Fruit fly (Drosophila melanogaster) whole organism, wandering third instar larva: Measurements from ENCODE around the gene Bet1.

Experiments used
- CG32264 ChIP-seq: fragments of 200-800 bp; sonication (Bioruptor generic); optimal IDR thresholded peaks from 2 replicates; lab custom pipeline; 2016; ENCODE audit warnings: missing biosample characterization, missing genetic modification characterization
- CG9705 ChIP-seq: fragments of 200-800 bp; sonication (Bioruptor generic); optimal IDR thresholded peaks from 2 replicates; lab custom pipeline; 2018; ENCODE audit warnings: missing biosample characterization, mild to moderate bottlenecking, missing genetic modification characterization
- Dfd ChIP-seq: fragments of >200 bp; optimal IDR thresholded peaks from 2 replicates; lab custom pipeline; 2017; ENCODE audit warnings: missing biosample characterization, missing genetic modification characterization
- GATAd ChIP-seq: sonication (Bioruptor generic); optimal IDR thresholded peaks from 2 replicates; lab custom pipeline; 2016; ENCODE audit warnings: missing biosample characterization, missing genetic modification characterization
- Myc ChIP-seq: fragments of >200 bp; optimal IDR thresholded peaks from 2 replicates; lab custom pipeline; 2017
- OdsH ChIP-seq: fragments of 200-800 bp; sonication (Bioruptor generic); optimal IDR thresholded peaks from 2 replicates; lab custom pipeline; 2016; ENCODE audit warnings: missing biosample characterization, mild to moderate bottlenecking, missing genetic modification characterization
- dl ChIP-seq, 2 experiments: fragments of 175-275, 200-275 bp in 1 of 2; fragments of 200-275 bp in 1 of 2; sonication (Bioruptor generic); optimal IDR thresholded peaks; lab custom pipeline; 2018; ENCODE audit warnings: mild to moderate bottlenecking in 2 of 2, missing biosample characterization in 2 of 2, missing genetic modification characterization in 2 of 2, moderate library complexity in 2 of 2; ENCODE audit not compliant: partially characterized antibody in 2 of 2, insufficient read depth in 1 of 2
- ey ChIP-seq: fragments of 200-800 bp; sonication (Bioruptor generic); optimal IDR thresholded peaks from 2 replicates; lab custom pipeline; 2016; ENCODE audit warnings: missing biosample characterization, missing genetic modification characterization
- jim ChIP-seq: fragments of 175-275, 200-325 bp; sonication (Bioruptor generic); optimal IDR thresholded peaks from 2 replicates; lab custom pipeline; 2016; ENCODE audit warnings: missing biosample characterization, mild to moderate bottlenecking, missing genetic modification characterization
- pan ChIP-seq: fragments of >200 bp; optimal IDR thresholded peaks from 2 replicates; lab custom pipeline; 2017

DNA sequence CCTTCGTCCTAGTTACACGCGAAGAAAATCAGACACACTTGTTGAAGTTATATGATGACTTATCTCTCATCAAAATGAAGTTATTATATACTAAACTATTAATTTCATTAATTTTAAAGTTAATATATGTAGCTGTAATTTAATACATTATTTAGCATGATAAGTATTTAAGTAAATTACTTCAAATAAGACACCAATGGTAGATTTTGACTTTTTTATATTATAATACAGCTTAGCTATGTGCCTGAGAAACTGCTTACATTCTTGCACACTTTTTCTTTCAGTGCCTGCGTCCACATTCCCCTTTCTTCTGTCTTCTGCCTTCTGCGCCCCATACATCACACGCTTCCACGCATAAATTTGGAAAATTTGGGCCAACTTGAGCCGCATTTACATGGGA lies 9.6 kb upstream of the Bet1 start:
- no peak for TF ChIP-seq pan (lab: Kevin White, UChicago)
- no peak for TF ChIP-seq CG9705
- TF ChIP-seq OdsH (GFP tag; lab: Kevin White, UChicago): no peak
- TF ChIP-seq Dfd (GFP tag; lab: Kevin White, UChicago): no peak
- TF ChIP-seq GATAd (GFP tag; lab: Kevin White, UChicago): no peak
- no peak for TF ChIP-seq CG32264 (GFP tag; lab: Kevin White, UChicago)
- no peak for TF ChIP-seq Myc (lab: Kevin White, UChicago)
- TF ChIP-seq jim (GFP tag; lab: Kevin White, UChicago): no peak
- no peak for TF ChIP-seq dl (GFP tag; optimal IDR thresholded peaks at IDR 0.05; lab: Kevin White, UChicago; ENCODE audit: insufficient read depth in 1 of 2, partially characterized antibody in 2 of 2)
- no peak for TF ChIP-seq ey (GFP tag; lab: Kevin White, UChicago)
